Worm (Caenorhabditis elegans): Measurements from ENCODE around the gene C55C3.1.

Gene C55C3.1

ce11 chrIV:5685014-5685413, 23.9 kb upstream of the C55C3.1 start, which contains the start of gene C55C3.3:
Gene C55C3.3 (plus strand): TSS chrIV:5685287.
- no peak for TF ChIP-seq tbx-37 (GFP tag; conservative IDR thresholded peaks at IDR 0.05)
- TF ChIP-seq aly-1 (tag; optimal IDR thresholded peaks at IDR 0.05): no peak
- no peak for TF ChIP-seq sea-1 (GFP tag; conservative IDR thresholded peaks at IDR 0.05)
- TF ChIP-seq scrt-1 (GFP tag; IDR thresholded peaks at IDR 0.05): no peak
- TF ChIP-seq B0310.2 (tag; optimal IDR thresholded peaks at IDR 0.05): no peak
- no peak for TF ChIP-seq hmbx-1 (tag; optimal IDR thresholded peaks at IDR 0.05)
- TF ChIP-seq pes-1 (GFP tag; IDR thresholded peaks at IDR 0.05): no peak
- TF ChIP-seq tbx-11 (GFP tag; IDR thresholded peaks at IDR 0.05): no peak
- TF ChIP-seq ama-1 (optimal IDR thresholded peaks at IDR 0.05): no peak
- no peak for TF ChIP-seq ceh-13 (GFP tag; optimal IDR thresholded peaks at IDR 0.05)
- no peak for TF ChIP-seq flt-1 (GFP tag; IDR thresholded peaks at IDR 0.05)

ce11 chrIV:5690386-5691080, 18.4 kb upstream of the C55C3.1 start, which contains the start of gene C55C3.8:
Gene C55C3.8 (plus strand): TSS chrIV:5691030.
- TF ChIP-seq hnd-1 (tag; optimal IDR thresholded peaks at IDR 0.05) (no peak), scrt-1 (GFP tag; IDR thresholded peaks at IDR 0.05) (no peak), hmg-4 (GFP tag; optimal IDR thresholded peaks at IDR 0.05) (no peak), sea-1 (GFP tag; conservative IDR thresholded peaks at IDR 0.05) (no peak), ama-1 (optimal IDR thresholded peaks at IDR 0.05) (no peak), ceh-13 (GFP tag; optimal IDR thresholded peaks at IDR 0.05) (no peak), ets-7 (tag; optimal IDR thresholded peaks at IDR 0.05) (no peak), ceh-36 (tag; optimal IDR thresholded peaks at IDR 0.05) (no peak), tbx-37 (GFP tag; conservative IDR thresholded peaks at IDR 0.05) (no peak), B0310.2 (tag; optimal IDR thresholded peaks at IDR 0.05) (no peak), flt-1 (GFP tag; IDR thresholded peaks at IDR 0.05) (no peak), F13C5.2 (tag; optimal IDR thresholded peaks at IDR 0.05) (no peak), aly-1 (tag; optimal IDR thresholded peaks at IDR 0.05) (no peak), hmbx-1 (tag; optimal IDR thresholded peaks at IDR 0.05) (no peak)

DNA sequence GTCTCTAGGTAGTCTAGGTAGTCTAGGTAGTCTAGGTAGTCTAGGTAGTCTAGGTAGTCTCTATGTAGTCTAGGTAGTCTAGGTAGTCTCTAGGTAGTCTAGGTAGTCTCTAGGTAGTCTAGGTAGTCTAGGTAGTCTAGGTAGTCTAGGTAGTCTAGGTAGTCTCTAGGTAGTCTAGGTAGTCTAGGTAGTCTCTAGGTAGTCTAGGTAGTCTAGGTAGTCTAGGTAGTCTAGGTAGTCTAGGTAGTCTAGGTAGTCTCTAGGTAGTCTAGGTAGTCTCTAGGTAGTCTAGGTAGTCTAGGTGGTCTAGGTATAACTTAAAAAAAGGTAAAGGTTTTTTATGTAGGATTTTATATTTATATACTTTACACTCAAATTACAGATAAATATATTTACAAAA, 17.7 kb upstream of the C55C3.1 start:
- TF ChIP-seq tbx-37 (GFP tag; conservative IDR thresholded peaks at IDR 0.05) (peak; percentile 48; the same call in 1 of the 2 replicates), flt-1 (GFP tag; IDR thresholded peaks at IDR 0.05) (peak; percentile 49; the same call in 1 of the 2 replicates)

DNA sequence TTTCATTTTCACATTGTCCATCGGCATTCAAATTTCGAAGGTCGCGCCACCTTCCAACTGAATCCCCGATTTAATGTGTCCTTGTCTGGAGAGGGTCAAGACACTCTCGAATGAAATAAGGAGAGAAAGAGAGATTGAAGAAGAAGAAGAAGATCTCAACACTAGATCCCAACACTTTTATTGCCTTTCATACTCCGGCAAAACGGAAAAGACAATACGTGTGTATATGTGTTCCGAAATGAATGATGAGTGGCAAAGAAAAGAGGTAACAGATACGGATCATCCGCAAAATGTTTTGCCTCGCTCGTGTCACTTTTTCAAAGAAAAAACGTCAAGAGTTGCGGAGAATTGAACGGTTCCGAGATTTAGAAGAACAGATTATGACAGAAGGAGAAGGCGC, 8.5 kb upstream of the C55C3.1 start:
- TF ChIP-seq ama-1 (optimal IDR thresholded peaks at IDR 0.05) (no peak), ceh-13 (GFP tag; optimal IDR thresholded peaks at IDR 0.05) (no peak), hnd-1 (tag; optimal IDR thresholded peaks at IDR 0.05) (no peak), hmbx-1 (tag; optimal IDR thresholded peaks at IDR 0.05) (no peak), F13C5.2 (tag; optimal IDR thresholded peaks at IDR 0.05) (no peak), ets-7 (tag; optimal IDR thresholded peaks at IDR 0.05) (no peak), aly-1 (tag; optimal IDR thresholded peaks at IDR 0.05) (no peak), flt-1 (GFP tag; IDR thresholded peaks at IDR 0.05) (no peak), pes-1 (GFP tag; IDR thresholded peaks at IDR 0.05) (no peak), hmg-4 (GFP tag; optimal IDR thresholded peaks at IDR 0.05) (no peak), tra-4 (tag; optimal IDR thresholded peaks at IDR 0.05) (no peak), tbx-37 (GFP tag; conservative IDR thresholded peaks at IDR 0.05) (no peak), B0310.2 (tag; optimal IDR thresholded peaks at IDR 0.05) (no peak)

DNA sequence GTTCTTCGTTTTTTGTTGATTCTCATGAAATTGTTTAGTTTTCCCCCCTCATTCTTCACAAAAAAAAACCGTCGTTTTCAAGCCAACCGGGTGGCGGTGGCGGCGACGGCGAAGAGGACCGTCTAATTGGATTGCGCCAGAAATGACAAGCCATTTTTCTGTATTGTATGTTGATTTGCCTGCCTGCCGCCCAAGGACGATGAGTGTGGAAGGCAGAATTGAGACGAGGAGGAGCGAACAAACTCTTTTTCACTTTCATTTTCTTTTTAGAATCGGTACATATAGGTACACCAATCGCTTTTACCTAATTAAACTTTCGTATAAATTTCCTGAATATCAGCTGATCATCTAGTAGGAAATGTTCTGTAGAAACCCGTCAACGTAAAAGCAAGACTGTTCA, 7.2 kb upstream of the C55C3.1 start:
- TF ChIP-seq ceh-13 (GFP tag; optimal IDR thresholded peaks at IDR 0.05) (no peak), ama-1 (optimal IDR thresholded peaks at IDR 0.05) (no peak), scrt-1 (GFP tag; IDR thresholded peaks at IDR 0.05) (no peak), tra-4 (tag; optimal IDR thresholded peaks at IDR 0.05) (no peak), B0310.2 (tag; optimal IDR thresholded peaks at IDR 0.05) (no peak), hnd-1 (tag; optimal IDR thresholded peaks at IDR 0.05) (no peak), F13C5.2 (tag; optimal IDR thresholded peaks at IDR 0.05) (no peak), ets-7 (tag; optimal IDR thresholded peaks at IDR 0.05) (no peak), flt-1 (GFP tag; IDR thresholded peaks at IDR 0.05) (no peak), tbx-37 (GFP tag; conservative IDR thresholded peaks at IDR 0.05) (no peak)

ce11 chrIV:5703443-5703842, 5.5 kb upstream of the C55C3.1 start, which contains the start of the genes C55C3.73 and perm-5:
Gene C55C3.73 (minus strand): TSS chrIV:5703451.
Gene perm-5 (minus strand): TSS chrIV:5703468.
- no peak for TF ChIP-seq sea-1 (GFP tag; conservative IDR thresholded peaks at IDR 0.05)
- TF ChIP-seq F13C5.2 (tag; optimal IDR thresholded peaks at IDR 0.05): no peak
- TF ChIP-seq ceh-36 (tag; optimal IDR thresholded peaks at IDR 0.05): no peak
- TF ChIP-seq scrt-1 (GFP tag; IDR thresholded peaks at IDR 0.05): no peak
- no peak for TF ChIP-seq hnd-1 (tag; optimal IDR thresholded peaks at IDR 0.05)
- TF ChIP-seq hmg-4 (GFP tag; optimal IDR thresholded peaks at IDR 0.05): no peak
- TF ChIP-seq tbx-37 (GFP tag; conservative IDR thresholded peaks at IDR 0.05): no peak
- TF ChIP-seq ets-7 (tag; optimal IDR thresholded peaks at IDR 0.05): no peak
- TF ChIP-seq ceh-13 (GFP tag; optimal IDR thresholded peaks at IDR 0.05): no peak

DNA sequence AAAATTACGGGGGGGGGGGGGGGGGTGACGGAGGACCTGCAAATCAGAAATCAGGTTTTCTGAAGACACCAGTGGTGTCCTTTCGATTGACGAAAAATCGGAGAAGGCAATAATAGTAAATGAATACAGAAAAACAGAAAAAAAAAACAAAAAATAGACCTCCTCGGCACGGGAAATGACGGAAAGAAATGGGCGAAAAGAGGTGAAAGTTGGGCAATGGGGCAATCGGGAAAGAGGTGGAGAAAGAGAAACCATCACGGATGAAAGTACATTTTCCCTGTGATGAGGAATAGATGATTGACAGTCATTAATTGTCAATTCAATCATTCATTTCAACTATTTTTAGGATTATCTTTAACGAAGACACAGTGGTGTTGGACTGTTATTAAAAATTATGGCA, 5.0 kb upstream of the C55C3.1 start:
- no peak for TF ChIP-seq sea-1 (GFP tag; conservative IDR thresholded peaks at IDR 0.05)
- TF ChIP-seq tra-4 (tag; optimal IDR thresholded peaks at IDR 0.05): no peak
- TF ChIP-seq pes-1 (GFP tag; IDR thresholded peaks at IDR 0.05): no peak
- no peak for TF ChIP-seq flt-1 (GFP tag; IDR thresholded peaks at IDR 0.05)
- no peak for TF ChIP-seq hnd-1 (tag; optimal IDR thresholded peaks at IDR 0.05)
- TF ChIP-seq ceh-13 (GFP tag; optimal IDR thresholded peaks at IDR 0.05): no peak
- no peak for TF ChIP-seq B0310.2 (tag; optimal IDR thresholded peaks at IDR 0.05)
- no peak for TF ChIP-seq tbx-11 (GFP tag; IDR thresholded peaks at IDR 0.05)
- TF ChIP-seq hmg-4 (GFP tag; optimal IDR thresholded peaks at IDR 0.05): no peak
- TF ChIP-seq ets-7 (tag; optimal IDR thresholded peaks at IDR 0.05): no peak
- no peak for TF ChIP-seq ceh-36 (tag; optimal IDR thresholded peaks at IDR 0.05)
- no peak for TF ChIP-seq ama-1 (optimal IDR thresholded peaks at IDR 0.05)
- no peak for TF ChIP-seq aly-1 (tag; optimal IDR thresholded peaks at IDR 0.05)
- no peak for TF ChIP-seq tbx-37 (GFP tag; conservative IDR thresholded peaks at IDR 0.05)
